Worm (Caenorhabditis elegans) whole organism, late embryonic: Measurements from ENCODE around the gene dnj-25.

Experiments used
- ceh-31 ChIP-seq: sonication (generic microtip); optimal IDR thresholded peaks from 2 replicates; lab custom pipeline; 2016; ENCODE audit warnings: missing genetic modification characterization, missing compliant biosample characterization
- elt-2 ChIP-seq: sonication (generic microtip); optimal IDR thresholded peaks from 2 replicates; lab custom pipeline; 2016; ENCODE audit warnings: missing genetic modification reagents, missing genetic modification characterization, missing compliant biosample characterization
- fkh-10 ChIP-seq: fragments of 150-350 bp; optimal IDR thresholded peaks from 2 replicates; lab custom pipeline; 2014; ENCODE audit warnings: missing biosample characterization, missing genetic modification reagents, missing genetic modification characterization
- hlh-13 ChIP-seq: fragments of 200-800 bp; sonication (Bioruptor generic); optimal IDR thresholded peaks from 2 replicates; lab custom pipeline; 2018; ENCODE audit warnings: mild to moderate bottlenecking, missing genetic modification characterization, missing compliant biosample characterization
- hlh-6 ChIP-seq: sonication (generic microtip); optimal IDR thresholded peaks from 2 replicates; lab custom pipeline; 2016; ENCODE audit warnings: missing genotype, missing genetic modification characterization, missing compliant biosample characterization
- lin-11 ChIP-seq: fragments of 200-800 bp; sonication (Bioruptor generic); optimal IDR thresholded peaks from 2 replicates; lab custom pipeline; 2018; ENCODE audit warnings: mild to moderate bottlenecking, missing genetic modification characterization, missing compliant biosample characterization
- nfya-1 ChIP-seq: sonication (generic microtip); optimal IDR thresholded peaks from 2 replicates; lab custom pipeline; 2017; ENCODE audit warnings: missing genetic modification characterization, mild to moderate bottlenecking, missing compliant biosample characterization, antibody characterized with exemption, moderate library complexity
- nhr-11 ChIP-seq: fragments of 150-350 bp; optimal IDR thresholded peaks from 2 replicates; lab custom pipeline; 2014; ENCODE audit warnings: missing biosample characterization, missing genetic modification characterization
- pqm-1 ChIP-seq: sonication (generic microtip); optimal IDR thresholded peaks from 2 replicates; lab custom pipeline; 2016; ENCODE audit warnings: missing genetic modification characterization, missing compliant biosample characterization
- rnt-1 ChIP-seq: sonication (generic microtip); optimal IDR thresholded peaks from 2 replicates; lab custom pipeline; 2016; ENCODE audit warnings: missing genetic modification characterization, missing compliant biosample characterization
- sox-4 ChIP-seq: sonication (generic microtip); optimal IDR thresholded peaks from 2 replicates; lab custom pipeline; 2017; ENCODE audit warnings: mild to moderate bottlenecking, missing genetic modification characterization, inconsistent platforms, missing compliant biosample characterization
- syd-9 ChIP-seq: sonication (generic microtip); optimal IDR thresholded peaks from 2 replicates; lab custom pipeline; 2016; ENCODE audit warnings: mild to moderate bottlenecking, missing genetic modification characterization, moderate library complexity, missing compliant biosample characterization
- unc-55 ChIP-seq: sonication (generic microtip); optimal IDR thresholded peaks from 2 replicates; lab custom pipeline; 2017; ENCODE audit warnings: missing biosample characterization, missing genetic modification reagents, missing genetic modification characterization
- zip-5 ChIP-seq: sonication (generic microtip); optimal IDR thresholded peaks from 2 replicates; lab custom pipeline; 2016; ENCODE audit warnings: missing genetic modification characterization, missing compliant biosample characterization

- TF ChIP-seq lin-11 (no peak), hlh-13 (GFP tag; lab: Kevin White, UChicago) (no peak), sox-4 (tag; lab: Kevin White, UChicago) (no peak), pqm-1 (tag; lab: Kevin White, UChicago) (no peak), hlh-6 (tag; lab: Kevin White, UChicago) (no peak), nhr-11 (tag; lab: Kevin White, UChicago) (no peak), zip-5 (tag; lab: Kevin White, UChicago) (no peak), nfya-1 (no peak), elt-2 (tag; lab: Kevin White, UChicago) (no peak), syd-9 (tag; lab: Kevin White, UChicago) (no peak), fkh-10 (GFP tag; lab: Kevin White, UChicago) (no peak), ceh-31 (tag; lab: Kevin White, UChicago) (no peak), unc-55 (GFP tag; lab: Kevin White, UChicago) (no peak), rnt-1 (no peak)
Observed at ce11 chrV:20746805-20747204, 2.7 kb upstream of the dnj-25 start.
